Worm (Caenorhabditis elegans): ENCODE measurements around the gene C53A5.13.
A peak's percentile ranks its signal among the peaks of the same experiment; 100 is the strongest.

Gene C53A5.13

DNA sequence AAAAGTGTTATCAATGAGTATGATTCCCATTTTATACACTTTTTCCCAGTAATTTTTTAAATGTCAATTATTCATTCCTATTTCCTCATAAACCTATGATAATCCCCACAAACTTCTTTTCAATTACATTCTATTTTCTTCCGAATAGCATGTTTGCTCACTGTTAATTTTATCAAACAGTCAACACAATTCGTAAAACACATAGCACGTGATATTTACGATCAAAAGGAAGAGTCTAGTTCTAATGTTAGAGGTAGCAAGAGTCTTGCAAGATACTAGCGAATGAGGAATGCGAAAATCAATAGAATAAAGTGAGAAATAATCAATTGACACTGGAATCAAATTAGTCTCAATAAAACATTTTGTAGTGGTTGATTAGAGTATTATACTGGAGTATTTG lies 7.3 kb upstream of the C53A5.13 start:
- TF ChIP-seq egl-27 (tag; optimal IDR thresholded peaks at IDR 0.05) = no peak
- TF ChIP-seq daf-16 (GFP tag; optimal IDR thresholded peaks at IDR 0.05) = no peak
- TF ChIP-seq daf-16 (tag; optimal IDR thresholded peaks at IDR 0.05) = peak; percentile 35
- no peak for TF ChIP-seq ztf-11 (tag; optimal IDR thresholded peaks at IDR 0.05)

DNA sequence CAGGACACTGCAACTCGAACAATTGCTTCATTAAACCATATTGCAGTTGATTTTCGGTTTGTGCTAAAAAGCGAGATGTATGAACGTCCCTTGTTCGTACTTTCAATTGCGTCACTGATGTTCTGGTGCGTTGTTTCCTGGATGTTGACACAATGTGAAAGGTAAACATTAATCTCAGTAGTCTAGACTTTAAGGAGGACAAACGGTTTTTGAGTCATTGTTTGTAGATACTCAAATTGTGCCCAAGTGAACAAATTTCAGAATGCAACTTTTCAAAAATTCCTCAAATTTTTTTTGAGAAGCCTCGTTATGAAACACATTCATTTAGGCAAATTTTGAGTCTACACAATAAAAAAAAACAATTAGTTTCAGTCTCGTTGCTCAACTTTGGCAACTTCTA lies 5.7 kb upstream of the C53A5.13 start:
- TF ChIP-seq unc-62 (GFP tag; optimal IDR thresholded peaks at IDR 0.05 in 1 of 2) (peak in 1 of 2 experiments; percentile 58), unc-62 (tag; optimal IDR thresholded peaks at IDR 0.05) (no peak), ZK337.2 (GFP tag; IDR thresholded peaks at IDR 0.05) (no peak)

DNA sequence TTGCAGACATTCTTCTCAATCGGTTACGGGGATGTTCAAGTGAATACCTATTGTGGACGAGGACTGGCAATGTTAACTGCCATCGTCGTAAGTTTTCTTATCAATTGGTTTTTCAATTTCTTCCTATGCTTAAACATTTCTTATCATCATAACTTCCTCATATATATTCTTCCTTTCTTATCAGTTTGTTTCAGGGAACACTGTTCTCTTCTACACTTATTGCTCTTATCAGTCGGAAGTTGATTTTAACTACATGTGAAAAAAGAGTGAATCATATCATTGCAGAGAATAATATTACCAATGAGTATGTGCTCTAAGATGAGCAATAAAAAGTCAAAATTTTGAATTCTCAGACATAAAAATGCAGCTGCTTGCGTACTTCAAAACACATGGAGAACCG lies 4.5 kb upstream of the C53A5.13 start:
- no peak for TF ChIP-seq nhr-76 (tag; optimal IDR thresholded peaks at IDR 0.05)
- no peak for TF ChIP-seq dmd-8 (GFP tag; IDR thresholded peaks at IDR 0.05)
- TF ChIP-seq fkh-10 (GFP tag; optimal IDR thresholded peaks at IDR 0.05) = no peak
- TF ChIP-seq egl-27 (tag; optimal IDR thresholded peaks at IDR 0.05) = no peak
- no peak for TF ChIP-seq nhr-41 (GFP tag; IDR thresholded peaks at IDR 0.05)
- TF ChIP-seq ZK546.5 (tag; optimal IDR thresholded peaks at IDR 0.05) = no peak
- TF ChIP-seq cey-2 (tag; optimal IDR thresholded peaks at IDR 0.05; ENCODE audit: borderline replicate concordance, insufficient read depth) = no peak
- no peak for TF ChIP-seq zfp-3 (GFP tag; conservative IDR thresholded peaks at IDR 0.05)
- no peak for TF ChIP-seq F37D6.2 (tag; optimal IDR thresholded peaks at IDR 0.05)
- TF ChIP-seq php-3 (GFP tag; IDR thresholded peaks at IDR 0.05) = 0 out of 2 replicates have a peak, but pooled peaks have one; percentile 40
- TF ChIP-seq nhr-42 (GFP tag; IDR thresholded peaks at IDR 0.05) = no peak
- TF ChIP-seq madf-5 (GFP tag; IDR thresholded peaks at IDR 0.05) = no peak
- TF ChIP-seq zfp-2 (tag; optimal IDR thresholded peaks at IDR 0.05) = no peak
- no peak for TF ChIP-seq madf-9 (GFP tag; conservative IDR thresholded peaks at IDR 0.05)
- no peak for TF ChIP-seq fos-1 (tag; optimal IDR thresholded peaks at IDR 0.05)
- TF ChIP-seq ceh-82 (tag; optimal IDR thresholded peaks at IDR 0.05) = no peak
- TF ChIP-seq zip-2 (tag; optimal IDR thresholded peaks at IDR 0.05) = no peak
- no peak for TF ChIP-seq attf-4 (tag; optimal IDR thresholded peaks at IDR 0.05)
- TF ChIP-seq R02D3.7 (tag; optimal IDR thresholded peaks at IDR 0.05) = no peak
- peak; percentile 65 for TF ChIP-seq nhr-77 (tag; optimal IDR thresholded peaks at IDR 0.05)
- TF ChIP-seq lin-1 (GFP tag; IDR thresholded peaks at IDR 0.05) = peak; percentile 43; the same call in 1 of the 2 replicates
- no peak for TF ChIP-seq nhr-102 (tag; optimal IDR thresholded peaks at IDR 0.05)
- no peak for TF ChIP-seq unc-130 (GFP tag; optimal IDR thresholded peaks at IDR 0.05)
- no peak for TF ChIP-seq set-16 (GFP tag; IDR thresholded peaks at IDR 0.05)
- no peak for TF ChIP-seq Y105C5A.15 (GFP tag; IDR thresholded peaks at IDR 0.05)
- no peak for TF ChIP-seq F44E2.7 (GFP tag; IDR thresholded peaks at IDR 0.05)
- TF ChIP-seq spr-3 (GFP tag; optimal IDR thresholded peaks at IDR 0.05) = no peak
- TF ChIP-seq daf-16 (GFP tag; optimal IDR thresholded peaks at IDR 0.05) = no peak
- peak; percentile 32 for TF ChIP-seq daf-16 (tag; optimal IDR thresholded peaks at IDR 0.05)
- no peak for TF ChIP-seq ceh-44 (GFP tag; IDR thresholded peaks at IDR 0.05)
- TF ChIP-seq ctbp-1 (GFP tag; IDR thresholded peaks at IDR 0.05) = no peak
- peak; percentile 50; the same call in 1 of the 2 replicates for TF ChIP-seq tra-1 (GFP tag; IDR thresholded peaks at IDR 0.05)
- TF ChIP-seq jun-1 (tag; optimal IDR thresholded peaks at IDR 0.05) = peak; percentile 80
- no peak for TF ChIP-seq F49E8.2 (tag; optimal IDR thresholded peaks at IDR 0.05; ENCODE audit: borderline replicate concordance)
- TF ChIP-seq vab-7 (GFP tag; IDR thresholded peaks at IDR 0.05) = no peak
- no peak for TF ChIP-seq duxl-1 (tag; optimal IDR thresholded peaks at IDR 0.05; ENCODE audit: poor library complexity)
- TF ChIP-seq nhr-48 (tag; optimal IDR thresholded peaks at IDR 0.05) = no peak
- TF ChIP-seq F26F4.8 (GFP tag; conservative IDR thresholded peaks at IDR 0.05) = no peak
- TF ChIP-seq dmd-6 (GFP tag; IDR thresholded peaks at IDR 0.05) = peak; percentile 57
- no peak for TF ChIP-seq lim-7 (GFP tag; IDR thresholded peaks at IDR 0.05)
- TF ChIP-seq pha-4 (GFP tag; IDR thresholded peaks at IDR 0.05) = no peak
- no peak for TF ChIP-seq pha-4 (tag; optimal IDR thresholded peaks at IDR 0.05)
- TF ChIP-seq Y75B8A.6 (GFP tag; IDR thresholded peaks at IDR 0.05) = no peak
- TF ChIP-seq T20F7.1 (GFP tag; optimal IDR thresholded peaks at IDR 0.05) = no peak
- TF ChIP-seq unc-62 (GFP tag; optimal IDR thresholded peaks at IDR 0.05 in 1 of 2) = no peak
- TF ChIP-seq unc-62 (tag; optimal IDR thresholded peaks at IDR 0.05) = no peak

Data from whole organism, L4 larva.